Fruit fly (Drosophila melanogaster): ENCODE measurements around the gene fd3F.

- TF ChIP-seq CG3032 (tag; optimal IDR thresholded peaks at IDR 0.05) (no peak), Sox102F (GFP tag; optimal IDR thresholded peaks at IDR 0.05) (no peak), vri (GFP tag; optimal IDR thresholded peaks at IDR 0.05) (no peak), Hr39 (GFP tag; optimal IDR thresholded peaks at IDR 0.05) (no peak), Hr4 (GFP tag; optimal IDR thresholded peaks at IDR 0.05) (no peak)
Observed at dm6 chrX:3789284-3789683, 12.8 kb upstream of the fd3F start.

Data from whole organism, prepupa.